Worm (Caenorhabditis elegans): ENCODE results near the gene nhr-9.

The nhr-9 gene

DNA sequence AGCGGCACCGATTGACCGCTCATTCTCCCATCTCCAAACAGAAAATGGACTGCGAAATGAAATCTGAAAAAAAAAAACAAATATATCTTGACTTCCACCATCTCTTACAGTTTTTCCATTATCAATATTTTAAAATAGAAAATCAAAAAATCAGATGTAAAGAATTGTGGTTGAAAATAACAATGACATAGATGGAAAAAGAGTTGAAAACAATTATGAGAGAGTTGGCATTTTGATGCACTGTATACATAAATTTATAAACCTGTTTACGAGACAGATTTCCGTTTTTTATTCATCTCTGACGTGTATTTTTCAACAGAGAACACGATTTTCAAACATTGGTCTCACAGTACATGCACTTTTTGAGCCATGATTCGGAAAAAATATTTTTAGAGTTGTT lies 14.6 kb upstream of the nhr-9 start, which contains the start of gene ZK418.7:
TSS of gene ZK418.7 (minus strand) at position 101 of the 400 bp plus-strand sequence.
- TF ChIP-seq sptf-1 (tag; optimal IDR thresholded peaks at IDR 0.05) (no peak), ceh-39 (tag; optimal IDR thresholded peaks at IDR 0.05) (no peak), unc-62 (GFP tag; optimal IDR thresholded peaks at IDR 0.05) (no peak), zip-8 (tag; optimal IDR thresholded peaks at IDR 0.05) (no peak), snpc-4 (tag; optimal IDR thresholded peaks at IDR 0.05) (no peak), blmp-1 (tag; optimal IDR thresholded peaks at IDR 0.05) (no peak), nhr-12 (tag; optimal IDR thresholded peaks at IDR 0.05) (no peak), ztf-11 (tag; optimal IDR thresholded peaks at IDR 0.05) (no peak), nhr-76 (tag; optimal IDR thresholded peaks at IDR 0.05) (no peak), lin-13 (tag; optimal IDR thresholded peaks at IDR 0.05) (no peak), pha-4 (tag; optimal IDR thresholded peaks at IDR 0.05) (no peak), hlh-1 (tag; optimal IDR thresholded peaks at IDR 0.05) (no peak), M03D4.4 (tag; optimal IDR thresholded peaks at IDR 0.05) (no peak)

ce11 chrIII:7081488-7081887 lies 13.8 kb upstream of the nhr-9 start:
- no peak for TF ChIP-seq nhr-2 (tag; optimal IDR thresholded peaks at IDR 0.05)

DNA sequence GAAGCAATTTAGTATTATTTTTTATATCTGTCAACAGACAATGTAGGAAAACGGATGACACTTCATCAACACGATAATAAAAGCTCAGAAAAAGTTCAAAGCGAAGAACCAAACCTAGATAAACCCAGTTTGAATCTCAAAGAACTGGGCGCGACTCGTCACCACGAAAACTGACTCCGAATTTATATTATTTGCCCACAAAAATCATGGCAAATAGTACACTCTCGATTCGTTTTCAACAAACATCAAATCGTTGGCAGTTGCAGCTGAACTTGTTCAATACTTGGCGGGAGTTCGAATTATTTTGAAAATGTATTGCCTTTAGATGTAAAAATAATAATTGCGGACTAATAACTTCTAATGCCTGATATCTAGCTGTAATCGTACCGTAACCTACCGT lies 12.2 kb upstream of the nhr-9 start:
- TF ChIP-seq mep-1 (tag; optimal IDR thresholded peaks at IDR 0.05) (no peak), sem-2 (GFP tag; optimal IDR thresholded peaks at IDR 0.05) (no peak), unc-39 (tag; optimal IDR thresholded peaks at IDR 0.05) (no peak), nhr-28 (tag; optimal IDR thresholded peaks at IDR 0.05) (no peak), bed-3 (GFP tag; optimal IDR thresholded peaks at IDR 0.05) (no peak), nhr-76 (tag; optimal IDR thresholded peaks at IDR 0.05) (no peak), mls-2 (tag; optimal IDR thresholded peaks at IDR 0.05) (no peak), nhr-237 (tag; optimal IDR thresholded peaks at IDR 0.05) (no peak), pha-4 (tag; optimal IDR thresholded peaks at IDR 0.05) (no peak), cnd-1 (tag; optimal IDR thresholded peaks at IDR 0.05) (no peak), lin-13 (tag; optimal IDR thresholded peaks at IDR 0.05) (no peak), lin-32 (GFP tag; optimal IDR thresholded peaks at IDR 0.05) (no peak)

DNA sequence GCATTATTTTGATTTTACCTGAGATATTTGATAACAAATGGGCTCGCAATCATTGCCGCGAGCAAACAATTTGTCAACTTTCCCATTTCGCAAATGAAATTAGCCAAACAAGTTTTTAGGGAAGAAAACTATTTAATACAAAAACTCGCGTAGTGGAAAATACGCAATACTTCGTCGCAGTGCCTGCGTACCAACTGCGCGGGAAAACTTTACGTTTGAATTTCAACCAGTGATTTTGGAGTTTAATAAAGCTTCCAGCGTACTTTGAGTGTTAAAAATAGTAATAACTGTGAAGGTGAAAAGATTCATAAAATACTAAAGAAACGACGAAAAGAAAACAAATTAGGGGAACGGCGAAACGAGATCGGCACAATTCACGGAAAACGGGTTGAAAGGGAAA lies 10.4 kb upstream of the nhr-9 start, which contains the start of gene tofu-7:
TSS of gene tofu-7 (minus strand) at position 111 of the 400 bp plus-strand sequence.
- TF ChIP-seq nhr-12 (tag; optimal IDR thresholded peaks at IDR 0.05) (no peak), tbx-8 (GFP tag; optimal IDR thresholded peaks at IDR 0.05) (no peak), blmp-1 (tag; optimal IDR thresholded peaks at IDR 0.05) (no peak), elt-3 (tag; optimal IDR thresholded peaks at IDR 0.05) (no peak)

DNA sequence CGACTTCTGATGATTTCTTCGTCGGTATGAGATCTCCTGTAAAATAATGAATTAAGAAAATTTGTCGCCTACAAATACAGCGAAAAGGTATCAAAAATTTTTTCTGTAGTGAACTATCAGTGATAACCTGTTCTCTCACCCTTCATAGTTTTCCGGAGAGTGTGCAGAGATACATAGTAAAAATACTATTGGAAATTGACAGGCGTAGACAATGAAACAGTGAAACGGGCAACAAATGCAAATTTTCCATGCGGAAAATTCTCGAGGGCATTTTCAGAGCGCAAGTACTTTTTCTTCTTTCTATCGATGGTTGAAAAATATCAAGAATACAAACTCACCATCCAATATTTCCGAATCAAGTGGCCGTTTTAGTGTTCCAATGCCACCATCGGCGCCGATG lies 8.1 kb upstream of the nhr-9 start:
- TF ChIP-seq drap-1 (GFP tag; optimal IDR thresholded peaks at IDR 0.05) (no peak), ztf-11 (tag; optimal IDR thresholded peaks at IDR 0.05) (no peak), elt-3 (tag; optimal IDR thresholded peaks at IDR 0.05) (no peak), ceh-83 (GFP tag; optimal IDR thresholded peaks at IDR 0.05) (no peak), zip-8 (tag; optimal IDR thresholded peaks at IDR 0.05) (no peak), ceh-39 (tag; optimal IDR thresholded peaks at IDR 0.05) (no peak), lin-13 (tag; optimal IDR thresholded peaks at IDR 0.05) (no peak), mab-5 (tag; optimal IDR thresholded peaks at IDR 0.05) (no peak), snpc-4 (tag; optimal IDR thresholded peaks at IDR 0.05) (no peak), bed-3 (GFP tag; optimal IDR thresholded peaks at IDR 0.05) (no peak), nhr-2 (tag; optimal IDR thresholded peaks at IDR 0.05) (no peak), sem-2 (GFP tag; optimal IDR thresholded peaks at IDR 0.05) (no peak), mep-1 (tag; optimal IDR thresholded peaks at IDR 0.05) (no peak), mls-2 (tag; optimal IDR thresholded peaks at IDR 0.05) (no peak), unc-39 (tag; optimal IDR thresholded peaks at IDR 0.05) (no peak)

DNA sequence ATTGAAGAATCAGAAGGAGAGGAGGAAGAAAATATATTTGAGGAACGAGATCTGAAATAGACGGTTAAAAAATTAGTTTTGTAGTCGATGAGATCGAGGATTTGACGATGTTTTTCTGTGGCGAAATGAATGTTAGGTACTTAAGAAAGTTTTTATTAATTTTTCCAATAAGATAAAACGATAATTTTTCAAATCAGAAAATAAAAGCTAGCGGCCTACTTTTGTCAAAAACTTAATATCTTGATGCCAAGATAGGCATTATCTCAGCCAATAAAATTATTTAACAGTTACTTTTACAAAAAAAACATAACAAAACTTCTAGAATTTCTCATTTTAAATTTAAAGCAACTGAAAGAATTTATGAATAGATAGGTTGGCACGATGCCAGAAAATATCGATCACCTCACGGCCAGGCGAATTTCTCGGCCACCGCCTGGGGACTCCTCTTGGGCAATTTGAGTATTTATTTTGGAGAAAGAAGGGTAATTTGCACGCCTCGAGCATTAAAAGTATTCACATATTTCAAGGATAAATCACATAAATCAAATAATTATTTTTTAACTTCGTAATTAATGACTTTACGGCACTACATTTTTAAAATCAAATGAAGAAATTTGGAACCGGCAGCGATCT lies 7.5 kb upstream of the nhr-9 start, which contains the start of gene fubl-2:
TSS of gene fubl-2 (minus strand) at position 51 of the 633 bp plus-strand sequence.
- TF ChIP-seq mep-1 (tag; optimal IDR thresholded peaks at IDR 0.05) (peak; percentile 27), ceh-39 (tag; optimal IDR thresholded peaks at IDR 0.05) (peak; percentile 80), nhr-2 (tag; optimal IDR thresholded peaks at IDR 0.05) (no peak), ces-1 (GFP tag; optimal IDR thresholded peaks at IDR 0.05) (peak; percentile 4), lin-13 (tag; optimal IDR thresholded peaks at IDR 0.05) (no peak)
